Fruit fly (Drosophila melanogaster) Kc167 (cell line): ENCODE measurements around the gene CG15625.

Experiments
- Myc ChIP-seq: fragments of >200 bp; optimal IDR thresholded peaks from 2 replicates; lab custom pipeline; 2017; ENCODE audit warnings: missing external identifiers
- insv ChIP-seq: fragments of >200 bp; optimal IDR thresholded peaks from 3 replicates; lab custom pipeline; 2018; ENCODE audit warnings: missing external identifiers
- psq ChIP-seq: fragments of >200 bp; optimal IDR thresholded peaks from 2 replicates; lab custom pipeline; 2017; ENCODE audit warnings: missing external identifiers
- ttk ChIP-seq: sonication (Bioruptor generic); optimal IDR thresholded peaks from 2 replicates; lab custom pipeline; 2017; ENCODE audit warnings: missing external identifiers

- TF ChIP-seq insv (lab: Kevin White, UChicago) = no peak
- TF ChIP-seq ttk (lab: Kevin White, UChicago) = no peak
- no peak for TF ChIP-seq psq (lab: Kevin White, UChicago)
- no peak for TF ChIP-seq Myc (lab: Kevin White, UChicago)
These were observed 33.7 kb upstream of the CG15625 start for dm6 chr2L:4856118-4856517.
